Worm (Caenorhabditis elegans) whole organism, mixed stage, embryonic: ENCODE results near the gene T14B1.1.

ENCODE experiments used
- ceh-43 ChIP-seq: fragments of 200-800 bp; sonication (Bioruptor generic); optimal IDR thresholded peaks from 2 replicates; lab custom pipeline; 2018; ENCODE audit warnings: mild to moderate bottlenecking, missing genetic modification characterization, moderate library complexity, missing compliant biosample characterization
- mab-5 ChIP-seq: fragments of 150-350 bp; optimal IDR thresholded peaks from 2 replicates; lab custom pipeline; 2014; ENCODE audit warnings: missing biosample characterization, missing genetic modification characterization
- mls-2 ChIP-seq: sonication (generic microtip); optimal IDR thresholded peaks from 2 replicates; lab custom pipeline; 2016; ENCODE audit warnings: mild to moderate bottlenecking, missing genetic modification characterization, moderate library complexity, missing compliant biosample characterization
- nhr-2 ChIP-seq: fragments of 150-350 bp; optimal IDR thresholded peaks from 2 replicates; lab custom pipeline; 2014; ENCODE audit warnings: missing biosample characterization, missing genetic modification characterization
- nhr-237 ChIP-seq: fragments of 150-350 bp; optimal IDR thresholded peaks from 2 replicates; lab custom pipeline; 2014; ENCODE audit warnings: missing biosample characterization, missing genetic modification characterization
- nhr-28 ChIP-seq: fragments of 150-350 bp; optimal IDR thresholded peaks from 2 replicates; lab custom pipeline; 2014; ENCODE audit warnings: missing biosample characterization, missing genetic modification characterization
- nhr-76 ChIP-seq: sonication (generic microtip); optimal IDR thresholded peaks from 2 replicates; lab custom pipeline; 2017; ENCODE audit warnings: missing biosample characterization, missing genetic modification characterization
- sptf-1 ChIP-seq: sonication (generic microtip); optimal IDR thresholded peaks from 2 replicates; lab custom pipeline; 2017; ENCODE audit warnings: mild to moderate bottlenecking, missing genetic modification characterization, moderate library complexity, missing compliant biosample characterization
- unc-39 ChIP-seq: fragments of 150-350 bp; optimal IDR thresholded peaks from 2 replicates; lab custom pipeline; 2014; ENCODE audit warnings: missing biosample characterization, missing genetic modification characterization
- ztf-11 ChIP-seq: fragments of 150-350 bp; optimal IDR thresholded peaks from 2 replicates; lab custom pipeline; 2014; ENCODE audit warnings: missing biosample characterization, missing genetic modification characterization

DNA sequence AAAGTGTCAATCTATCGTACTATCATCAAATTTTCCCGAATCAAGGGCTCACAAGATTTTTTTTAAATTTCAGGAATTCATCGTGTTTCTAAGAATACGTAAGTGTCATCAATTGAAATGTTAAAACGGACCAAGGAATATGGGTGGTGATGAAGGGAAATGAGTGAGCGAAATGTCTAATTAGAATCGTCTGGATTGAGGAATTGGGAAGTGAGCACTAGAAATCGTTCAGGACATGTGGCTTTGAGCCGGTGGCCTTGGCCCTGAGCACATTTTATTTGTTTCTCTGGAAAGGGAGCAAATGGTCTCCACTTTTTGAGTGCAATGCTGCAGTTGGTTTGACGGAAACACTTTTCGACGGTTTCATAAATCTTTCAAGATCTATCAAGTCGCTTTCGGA is 14.3 kb downstream of the T14B1.1 start:
- no peak for TF ChIP-seq nhr-237 (tag; lab: Kevin White, UChicago)
- TF ChIP-seq nhr-76: no peak
- TF ChIP-seq nhr-2 (tag; lab: Kevin White, UChicago): no peak
- TF ChIP-seq ztf-11 (tag; lab: Kevin White, UChicago): no peak
- TF ChIP-seq mab-5 (tag; lab: Kevin White, UChicago): no peak
- TF ChIP-seq mls-2 (tag; lab: Kevin White, UChicago): no peak
- TF ChIP-seq sptf-1: no peak
- no peak for TF ChIP-seq nhr-28 (tag; lab: Kevin White, UChicago)
- TF ChIP-seq ceh-43: no peak
- TF ChIP-seq unc-39 (tag; lab: Kevin White, UChicago): no peak
